Worm (Caenorhabditis elegans) whole organism, midembryonic: ENCODE results near the gene col-142.

ENCODE experiments used
- T22C8.4 ChIP-seq: fragments of 200-800 bp; sonication (Bioruptor generic); IDR thresholded peaks from 2 replicates; pipeline ENCODE4 v1.3.6; 2022; ENCODE audit warnings: missing genetic modification characterization, missing compliant biosample characterization
- cog-1 ChIP-seq: sonication (generic microtip); optimal IDR thresholded peaks from 2 replicates; lab custom pipeline; 2016; ENCODE audit warnings: missing genetic modification characterization, missing compliant biosample characterization
- flt-1 ChIP-seq: fragments of 200-800 bp; sonication (Bioruptor generic); IDR thresholded peaks from 2 replicates; pipeline ENCODE4 v1.3.6; 2022; ENCODE audit warnings: missing genetic modification characterization, missing compliant biosample characterization
- klf-2 ChIP-seq: fragments of 200-800 bp; sonication (Bioruptor generic); conservative IDR thresholded peaks from 2 replicates; pipeline ENCODE4 v1.3.6; 2022; ENCODE audit warnings: missing genetic modification reagents, missing genetic modification characterization, missing compliant biosample characterization
- med-1 ChIP-seq: sonication (generic microtip); optimal IDR thresholded peaks from 2 replicates; lab custom pipeline; 2017; ENCODE audit warnings: missing genetic modification characterization, mild to moderate bottlenecking, missing compliant biosample characterization, antibody characterized with exemption, missing genetic modification reagents; ENCODE audit not compliant: insufficient read depth
- ztf-23 ChIP-seq: fragments of 200-800 bp; sonication (Bioruptor generic); IDR thresholded peaks from 2 replicates; pipeline ENCODE4 v1.3.6; 2022; ENCODE audit warnings: missing genetic modification reagents, missing genetic modification characterization, missing compliant biosample characterization
- ztf-29 ChIP-seq: fragments of 200-800 bp; sonication (Bioruptor generic); IDR thresholded peaks from 2 replicates; pipeline ENCODE4 v1.3.6; 2022; ENCODE audit warnings: missing genetic modification reagents, missing genetic modification characterization, missing compliant biosample characterization

DNA sequence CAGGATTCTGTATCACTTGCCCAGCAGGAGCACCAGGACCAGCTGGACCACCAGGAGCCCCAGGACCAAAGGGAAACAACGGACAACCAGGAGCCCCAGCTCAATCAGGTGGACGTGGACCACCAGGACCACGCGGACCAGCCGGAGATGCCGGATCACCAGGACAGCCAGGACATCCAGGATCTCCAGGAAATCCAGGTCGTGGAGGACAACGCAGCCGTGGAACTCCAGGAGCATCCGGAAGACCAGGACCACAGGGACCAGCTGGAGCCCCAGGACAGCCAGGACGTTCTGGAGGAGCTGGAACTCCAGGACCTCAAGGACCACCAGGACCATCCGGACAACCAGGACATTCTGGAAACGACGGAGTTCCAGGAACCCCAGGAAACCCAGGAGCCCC is 5.1 kb downstream of the col-142 start:
- TF ChIP-seq flt-1 (GFP tag; lab: Robert Waterston, UW) = no peak
- no peak for TF ChIP-seq ztf-29 (GFP tag; lab: Robert Waterston, UW)
- TF ChIP-seq cog-1 (tag; lab: Kevin White, UChicago) = no peak
- no peak for TF ChIP-seq T22C8.4 (GFP tag; lab: Robert Waterston, UW)
- TF ChIP-seq med-1 (GFP tag; lab: Kevin White, UChicago) = no peak
- TF ChIP-seq klf-2 (GFP tag; lab: Robert Waterston, UW) = no peak
- TF ChIP-seq ztf-23 (GFP tag; lab: Robert Waterston, UW) = no peak
